Worm (Caenorhabditis elegans): ENCODE results near the gene dhs-23.
"Not testable (repeated sequence)": the region's sequence is repeated elsewhere in the genome, so short reads cannot be mapped to it uniquely, and the experiment has no call there.

dhs-23 gene

DNA sequence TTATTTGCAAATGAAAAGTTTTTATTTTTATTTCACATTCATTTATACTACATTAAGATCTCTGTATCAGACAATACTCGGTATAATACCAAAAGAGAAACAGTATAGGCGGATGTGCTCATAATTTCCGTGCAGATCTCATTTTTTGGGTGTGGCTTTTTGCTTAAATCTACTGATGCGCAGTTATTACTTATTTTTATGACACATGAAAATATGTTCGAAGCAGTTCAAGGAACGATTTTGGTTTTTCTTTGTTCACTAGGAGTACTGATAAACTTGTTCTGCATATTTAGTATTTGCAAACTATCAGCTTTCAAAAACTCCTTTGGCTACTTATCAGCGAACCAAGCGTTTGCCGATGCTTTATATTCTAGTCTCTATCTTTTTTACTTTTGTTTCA, 28.6 kb upstream of the dhs-23 start, which contains the start of gene srx-58:
TSS of gene srx-58 (plus strand) at position 301 of the 400 bp plus-strand sequence.
- TF ChIP-seq ceh-36 (tag; optimal IDR thresholded peaks at IDR 0.05) (no peak), scrt-1 (GFP tag; IDR thresholded peaks at IDR 0.05) (no peak), B0310.2 (tag; optimal IDR thresholded peaks at IDR 0.05) (no peak), ets-7 (tag; optimal IDR thresholded peaks at IDR 0.05) (no peak), tbx-37 (GFP tag; conservative IDR thresholded peaks at IDR 0.05) (no peak), hmbx-1 (tag; optimal IDR thresholded peaks at IDR 0.05) (no peak), F13C5.2 (tag; optimal IDR thresholded peaks at IDR 0.05) (no peak), hnd-1 (tag; optimal IDR thresholded peaks at IDR 0.05) (no peak), tbx-11 (GFP tag; IDR thresholded peaks at IDR 0.05) (no peak), sea-1 (GFP tag; conservative IDR thresholded peaks at IDR 0.05) (no peak), ama-1 (optimal IDR thresholded peaks at IDR 0.05) (no peak), tra-4 (tag; optimal IDR thresholded peaks at IDR 0.05) (no peak), ceh-13 (GFP tag; optimal IDR thresholded peaks at IDR 0.05) (no peak), pes-1 (GFP tag; IDR thresholded peaks at IDR 0.05) (no peak)

- TF ChIP-seq F13C5.2 (tag; optimal IDR thresholded peaks at IDR 0.05) (no peak), hmg-4 (GFP tag; optimal IDR thresholded peaks at IDR 0.05) (no peak), tbx-37 (GFP tag; conservative IDR thresholded peaks at IDR 0.05) (no peak), ceh-36 (tag; optimal IDR thresholded peaks at IDR 0.05) (no peak), hnd-1 (tag; optimal IDR thresholded peaks at IDR 0.05) (no peak), tra-4 (tag; optimal IDR thresholded peaks at IDR 0.05) (no peak), scrt-1 (GFP tag; IDR thresholded peaks at IDR 0.05) (no peak), ets-7 (tag; optimal IDR thresholded peaks at IDR 0.05) (no peak)
Measured at ce11 chrV:15354648-15355047, 26.4 kb upstream of the dhs-23 start, which contains the start of gene C29F3.7. Gene C29F3.7 (plus strand): TSS chrV:15354901.

DNA sequence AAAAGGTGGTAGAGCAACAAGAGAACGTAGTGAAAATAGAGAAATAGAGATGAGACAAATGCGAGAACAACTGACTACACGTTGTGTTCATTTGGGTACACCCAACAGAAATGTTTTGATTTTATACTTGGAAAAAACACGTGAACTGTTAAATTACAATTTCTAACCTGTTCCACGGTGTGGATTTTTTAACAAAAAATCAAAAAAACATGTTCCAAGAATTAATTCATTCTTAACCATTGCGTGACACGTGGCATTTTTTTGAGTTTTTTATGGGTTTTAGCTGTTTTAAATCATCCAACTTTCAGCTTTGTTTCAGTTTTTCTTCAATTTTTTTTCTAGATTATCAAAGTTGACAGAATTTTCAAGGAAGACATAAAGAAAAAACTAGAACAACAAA, 19.6 kb upstream of the dhs-23 start, which contains the start of gene ech-1.1:
TSS of gene ech-1.1 (minus strand) at position 101 of the 400 bp plus-strand sequence.
- TF ChIP-seq pes-1, scrt-1, tbx-11 (GFP tag; IDR thresholded peaks at IDR 0.05): not testable (repeated sequence)

DNA sequence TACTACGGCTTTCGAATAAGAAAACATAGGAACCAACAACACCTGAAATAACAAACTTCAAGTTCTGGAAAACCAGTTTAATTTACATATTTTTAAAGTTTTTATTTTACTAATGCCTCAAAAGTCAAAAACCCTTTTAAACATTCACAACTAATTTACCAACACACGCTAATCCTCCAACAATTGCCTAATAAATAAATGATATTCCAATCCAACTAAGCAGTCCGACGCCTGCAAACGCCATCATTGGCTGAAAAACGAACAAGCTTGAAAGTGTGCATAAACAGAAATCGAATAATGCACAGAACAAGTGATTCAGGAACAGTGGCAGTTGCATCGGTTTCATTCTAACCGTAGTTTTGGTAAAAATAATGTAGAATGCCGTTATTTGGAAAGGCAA, 13.2 kb upstream of the dhs-23 start:
- no peak for TF ChIP-seq ceh-36 (tag; optimal IDR thresholded peaks at IDR 0.05)
- no peak for TF ChIP-seq flt-1 (GFP tag; IDR thresholded peaks at IDR 0.05)
- no peak for TF ChIP-seq tbx-37 (GFP tag; conservative IDR thresholded peaks at IDR 0.05)
- TF ChIP-seq B0310.2 (tag; optimal IDR thresholded peaks at IDR 0.05) = no peak
- no peak for TF ChIP-seq hnd-1 (tag; optimal IDR thresholded peaks at IDR 0.05)
- no peak for TF ChIP-seq hmbx-1 (tag; optimal IDR thresholded peaks at IDR 0.05)
- no peak for TF ChIP-seq sea-1 (GFP tag; conservative IDR thresholded peaks at IDR 0.05)
- TF ChIP-seq scrt-1 (GFP tag; IDR thresholded peaks at IDR 0.05) = no peak
- TF ChIP-seq F13C5.2 (tag; optimal IDR thresholded peaks at IDR 0.05) = no peak
- TF ChIP-seq hmg-4 (GFP tag; optimal IDR thresholded peaks at IDR 0.05) = no peak
- no peak for TF ChIP-seq tra-4 (tag; optimal IDR thresholded peaks at IDR 0.05)
- no peak for TF ChIP-seq tbx-11 (GFP tag; IDR thresholded peaks at IDR 0.05)
- TF ChIP-seq ceh-13 (GFP tag; optimal IDR thresholded peaks at IDR 0.05) = no peak
- no peak for TF ChIP-seq ets-7 (tag; optimal IDR thresholded peaks at IDR 0.05)
- no peak for TF ChIP-seq ama-1 (optimal IDR thresholded peaks at IDR 0.05)
- TF ChIP-seq pes-1 (GFP tag; IDR thresholded peaks at IDR 0.05) = no peak

- no peak for TF ChIP-seq tbx-37 (GFP tag; conservative IDR thresholded peaks at IDR 0.05)
- TF ChIP-seq ceh-13 (GFP tag; optimal IDR thresholded peaks at IDR 0.05) = no peak
- TF ChIP-seq ets-7 (tag; optimal IDR thresholded peaks at IDR 0.05) = no peak
- no peak for TF ChIP-seq hnd-1 (tag; optimal IDR thresholded peaks at IDR 0.05)
- no peak for TF ChIP-seq scrt-1 (GFP tag; IDR thresholded peaks at IDR 0.05)
Measured at ce11 chrV:15369707-15370106, 11.3 kb upstream of the dhs-23 start, which contains the start of gene nhr-269. Gene nhr-269 (minus strand): TSS chrV:15369807.

DNA sequence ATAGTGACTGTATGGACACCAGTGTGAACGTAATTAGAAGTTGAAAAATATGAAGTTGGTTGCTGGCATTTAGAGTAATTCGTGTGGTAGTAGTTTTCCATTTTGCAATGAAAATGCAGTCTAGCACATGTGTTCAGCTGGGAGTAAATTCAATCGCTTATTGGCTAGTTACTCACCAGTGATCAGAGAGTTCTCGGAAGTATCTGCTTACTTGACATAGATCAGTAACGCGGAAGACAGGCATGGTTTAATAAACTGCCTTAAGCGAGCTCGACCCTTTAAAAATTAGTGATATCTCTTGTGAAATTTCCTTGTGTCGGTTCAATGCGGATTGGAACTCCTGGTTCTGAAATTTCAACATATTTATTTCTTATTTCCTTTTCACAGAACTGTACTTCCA, 4.8 kb upstream of the dhs-23 start, which contains the start of gene srh-52:
TSS of gene srh-52 (minus strand) at position 101 of the 400 bp plus-strand sequence.
- no peak for TF ChIP-seq ceh-36 (tag; optimal IDR thresholded peaks at IDR 0.05)
- no peak for TF ChIP-seq hnd-1 (tag; optimal IDR thresholded peaks at IDR 0.05)
- no peak for TF ChIP-seq scrt-1 (GFP tag; IDR thresholded peaks at IDR 0.05)
- TF ChIP-seq tra-4 (tag; optimal IDR thresholded peaks at IDR 0.05) = no peak
- TF ChIP-seq ets-7 (tag; optimal IDR thresholded peaks at IDR 0.05) = no peak
- TF ChIP-seq aly-1 (tag; optimal IDR thresholded peaks at IDR 0.05) = no peak

DNA sequence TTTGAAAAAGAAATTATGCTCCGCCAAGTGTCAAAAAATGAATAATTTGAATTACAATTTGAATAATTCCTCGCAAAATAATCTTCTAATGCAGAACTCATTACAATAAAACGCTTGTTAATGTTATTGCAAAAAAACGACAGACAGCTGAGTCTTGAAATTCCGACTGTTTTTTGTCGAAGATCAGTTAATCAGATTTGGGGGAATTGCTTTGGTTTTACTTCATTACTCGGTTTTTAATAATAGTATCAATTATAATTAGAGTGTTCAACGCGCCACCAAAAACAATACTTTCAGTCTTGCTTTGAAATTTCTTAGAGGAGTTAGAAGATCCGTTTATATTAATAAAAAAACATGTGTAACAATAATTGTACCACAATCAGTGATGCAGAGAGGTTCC, 3.1 kb upstream of the dhs-23 start, which contains the start of gene srh-122:
TSS of gene srh-122 (minus strand) at position 101 of the 400 bp plus-strand sequence.
- TF ChIP-seq ceh-13 (GFP tag; optimal IDR thresholded peaks at IDR 0.05) = no peak
- TF ChIP-seq ama-1 (optimal IDR thresholded peaks at IDR 0.05) = no peak
- TF ChIP-seq B0310.2 (tag; optimal IDR thresholded peaks at IDR 0.05) = no peak
- no peak for TF ChIP-seq F13C5.2 (tag; optimal IDR thresholded peaks at IDR 0.05)
- TF ChIP-seq tbx-37 (GFP tag; conservative IDR thresholded peaks at IDR 0.05) = no peak
- no peak for TF ChIP-seq flt-1 (GFP tag; IDR thresholded peaks at IDR 0.05)
- TF ChIP-seq ets-7 (tag; optimal IDR thresholded peaks at IDR 0.05) = no peak
- no peak for TF ChIP-seq hmg-4 (GFP tag; optimal IDR thresholded peaks at IDR 0.05)
- TF ChIP-seq sea-1 (GFP tag; conservative IDR thresholded peaks at IDR 0.05) = no peak

- TF ChIP-seq B0310.2 (tag; optimal IDR thresholded peaks at IDR 0.05) = no peak
- TF ChIP-seq tbx-37 (GFP tag; conservative IDR thresholded peaks at IDR 0.05) = no peak
- TF ChIP-seq F13C5.2 (tag; optimal IDR thresholded peaks at IDR 0.05) = no peak
- no peak for TF ChIP-seq hmg-4 (GFP tag; optimal IDR thresholded peaks at IDR 0.05)
- TF ChIP-seq ama-1 (optimal IDR thresholded peaks at IDR 0.05) = no peak
- no peak for TF ChIP-seq ceh-36 (tag; optimal IDR thresholded peaks at IDR 0.05)
- no peak for TF ChIP-seq tbx-11 (GFP tag; IDR thresholded peaks at IDR 0.05)
- TF ChIP-seq hnd-1 (tag; optimal IDR thresholded peaks at IDR 0.05) = no peak
- no peak for TF ChIP-seq hmbx-1 (tag; optimal IDR thresholded peaks at IDR 0.05)
- TF ChIP-seq pes-1 (GFP tag; IDR thresholded peaks at IDR 0.05) = no peak
- no peak for TF ChIP-seq ceh-13 (GFP tag; optimal IDR thresholded peaks at IDR 0.05)
- no peak for TF ChIP-seq aly-1 (tag; optimal IDR thresholded peaks at IDR 0.05)
- no peak for TF ChIP-seq flt-1 (GFP tag; IDR thresholded peaks at IDR 0.05)
- TF ChIP-seq tra-4 (tag; optimal IDR thresholded peaks at IDR 0.05) = no peak
- no peak for TF ChIP-seq scrt-1 (GFP tag; IDR thresholded peaks at IDR 0.05)
- no peak for TF ChIP-seq ets-7 (tag; optimal IDR thresholded peaks at IDR 0.05)
- no peak for TF ChIP-seq sea-1 (GFP tag; conservative IDR thresholded peaks at IDR 0.05)
Measured at ce11 chrV:15379817-15380216, 1.2 kb upstream of the dhs-23 start, which contains the start of gene srh-251. Gene srh-251 (minus strand): TSS chrV:15379917.

Data from whole organism, early embryonic.